Fruit fly (Drosophila melanogaster) whole organism, embryonic: ENCODE data around the gene cass.

ENCODE experiments used
- Atf-2 ChIP-seq: fragments of 200-800 bp; sonication (Bioruptor generic); optimal IDR thresholded peaks from 2 replicates; lab custom pipeline; 2016; ENCODE audit warnings: missing biosample characterization, missing genetic modification characterization
- BEAF-32 ChIP-seq: fragments of 200-800 bp; sonication (Bioruptor generic); optimal IDR thresholded peaks from 3 replicates; lab custom pipeline; 2017; ENCODE audit warnings: missing biosample characterization, missing genetic modification characterization, mild to moderate bottlenecking, moderate library complexity, missing genetic modification reagents
- Bteb2 ChIP-seq: fragments of 200-800 bp; sonication (Bioruptor generic); optimal IDR thresholded peaks from 2 replicates; lab custom pipeline; 2016; ENCODE audit warnings: missing biosample characterization, missing genetic modification characterization
- CG10147 ChIP-seq: fragments of 200-800 bp; sonication (Bioruptor generic); optimal IDR thresholded peaks from 2 replicates; lab custom pipeline; 2019; ENCODE audit warnings: missing biosample characterization, mild to moderate bottlenecking, missing genetic modification characterization, moderate library complexity
- CG10267 ChIP-seq: fragments of 200-800 bp; sonication (Bioruptor generic); optimal IDR thresholded peaks from 2 replicates; lab custom pipeline; 2018; ENCODE audit warnings: missing biosample characterization, mild to moderate bottlenecking, missing genetic modification characterization, moderate library complexity
- CG11504 ChIP-seq: fragments of 200-800 bp; sonication (Bioruptor generic); optimal IDR thresholded peaks from 3 replicates; lab custom pipeline; 2019; ENCODE audit warnings: missing biosample characterization, mild to moderate bottlenecking, missing genetic modification characterization, moderate library complexity
- CG13624 ChIP-seq: fragments of 200-800 bp; sonication (Bioruptor generic); optimal IDR thresholded peaks from 2 replicates; lab custom pipeline; 2016; ENCODE audit warnings: missing biosample characterization, missing genetic modification characterization
- CG15514 ChIP-seq: fragments of 200-800 bp; sonication (Bioruptor generic); optimal IDR thresholded peaks from 3 replicates; lab custom pipeline; 2017; ENCODE audit warnings: missing biosample characterization, missing genetic modification characterization, mild to moderate bottlenecking, moderate library complexity, missing genetic modification reagents
- CG17328 ChIP-seq: fragments of 200-800 bp; sonication (Bioruptor generic); IDR thresholded peaks from 2 replicates; pipeline ENCODE4 v1.3.6; 2022; ENCODE audit warnings: missing biosample characterization, missing genetic modification characterization
- CG30403 ChIP-seq: fragments of 200-800 bp; sonication (Bioruptor generic); optimal IDR thresholded peaks from 3 replicates; lab custom pipeline; 2016; ENCODE audit warnings: missing biosample characterization, missing genetic modification characterization
- CG31224 ChIP-seq: fragments of 200-800 bp; sonication (Bioruptor generic); IDR thresholded peaks from 2 replicates; pipeline ENCODE4 v1.3.6; 2022; ENCODE audit warnings: missing biosample characterization, missing genetic modification characterization
- CG34224 ChIP-seq: fragments of 200-800 bp; sonication (Bioruptor generic); IDR thresholded peaks from 3 replicates; pipeline ENCODE4 v1.3.6; 2022; ENCODE audit warnings: missing biosample characterization, missing genetic modification characterization; ENCODE audit not compliant: partially characterized antibody
- CG4328 ChIP-seq: fragments of 200-800 bp; sonication (Bioruptor generic); optimal IDR thresholded peaks from 3 replicates; lab custom pipeline; 2017; ENCODE audit warnings: missing biosample characterization, missing genetic modification reagents, missing genetic modification characterization
- CG4730 ChIP-seq: fragments of 200-800 bp; sonication (Bioruptor generic); IDR thresholded peaks from 2 replicates; pipeline ENCODE4 v1.3.6; 2022; ENCODE audit warnings: missing biosample characterization, missing genetic modification characterization
- CG4854 ChIP-seq: fragments of 200-800 bp; sonication (Bioruptor generic); optimal IDR thresholded peaks from 2 replicates; lab custom pipeline; 2016; ENCODE audit warnings: missing biosample characterization, missing genetic modification characterization, inconsistent platforms
- CG5245 ChIP-seq: fragments of 200-800 bp; sonication (Bioruptor generic); optimal IDR thresholded peaks from 3 replicates; lab custom pipeline; 2016; ENCODE audit warnings: missing biosample characterization, missing genetic modification characterization
- CG6854 ChIP-seq: fragments of 200-800 bp; sonication (Bioruptor generic); optimal IDR thresholded peaks from 3 replicates; lab custom pipeline; 2017; ENCODE audit warnings: missing biosample characterization, mild to moderate bottlenecking, missing genetic modification characterization
- CG7928 ChIP-seq: fragments of 200-800 bp; sonication (Bioruptor generic); optimal IDR thresholded peaks from 2 replicates; lab custom pipeline; 2017; ENCODE audit warnings: missing biosample characterization, mild to moderate bottlenecking, missing genetic modification characterization
- CG8281 ChIP-seq: fragments of 200-800 bp; sonication (Bioruptor generic); optimal IDR thresholded peaks from 2 replicates; lab custom pipeline; 2018; ENCODE audit warnings: missing biosample characterization, mild to moderate bottlenecking, missing genetic modification characterization, moderate library complexity
- CG9817 ChIP-seq: fragments of 200-800 bp; sonication (Bioruptor generic); optimal IDR thresholded peaks from 2 replicates; lab custom pipeline; 2018; ENCODE audit warnings: missing biosample characterization, mild to moderate bottlenecking, missing genetic modification characterization, moderate library complexity
- Hey ChIP-seq: fragments of 200-800 bp; sonication (Bioruptor generic); optimal IDR thresholded peaks from 3 replicates; lab custom pipeline; 2018; ENCODE audit warnings: missing biosample characterization, mild to moderate bottlenecking, missing genetic modification characterization
- MESR4 ChIP-seq: fragments of 200-800 bp; sonication (Bioruptor generic); optimal IDR thresholded peaks from 2 replicates; lab custom pipeline; 2018; ENCODE audit warnings: missing biosample characterization, mild to moderate bottlenecking, missing genetic modification characterization, moderate library complexity
- Mes4 ChIP-seq: fragments of 200-800 bp; sonication (Bioruptor generic); optimal IDR thresholded peaks from 2 replicates; lab custom pipeline; 2016; ENCODE audit warnings: missing biosample characterization, missing genetic modification characterization
- Nf-YB ChIP-seq: fragments of 200-800 bp; sonication (Bioruptor generic); optimal IDR thresholded peaks from 3 replicates; lab custom pipeline; 2019; ENCODE audit warnings: missing biosample characterization, mild to moderate bottlenecking, missing genetic modification characterization, moderate library complexity
- Pdp1 ChIP-seq, 2 experiments: fragments of 200-800 bp; sonication (Bioruptor generic); optimal IDR thresholded peaks; 3 replicates each; lab custom pipeline; 2016; ENCODE audit warnings: missing biosample characterization in 2 of 2, missing genetic modification characterization in 2 of 2, mild to moderate bottlenecking in 1 of 2, moderate library complexity in 1 of 2
- Sox102F ChIP-seq: fragments of 200-800 bp; sonication (Bioruptor generic); optimal IDR thresholded peaks from 2 replicates; lab custom pipeline; 2018; ENCODE audit warnings: missing biosample characterization, mild to moderate bottlenecking, missing genetic modification characterization, moderate library complexity
- bcd ChIP-seq: fragments of 200-800 bp; sonication (Bioruptor generic); optimal IDR thresholded peaks from 2 replicates; lab custom pipeline; 2017; ENCODE audit warnings: missing biosample characterization, mild to moderate bottlenecking, missing genetic modification characterization
- bsh ChIP-seq, 2 experiments: fragments of 200-800 bp; sonication (Bioruptor generic); optimal IDR thresholded peaks; 2 replicates each; lab custom pipeline; 2017 to 2018; ENCODE audit warnings: mild to moderate bottlenecking in 2 of 2, missing biosample characterization in 2 of 2, missing genetic modification characterization in 2 of 2, moderate library complexity in 1 of 2
- chm ChIP-seq: fragments of 200-800 bp; sonication (Bioruptor generic); IDR thresholded peaks from 2 replicates; pipeline ENCODE4 v1.3.6; 2022; ENCODE audit warnings: missing biosample characterization, missing genetic modification characterization
- ci ChIP-seq: fragments of 200-800 bp; sonication (Bioruptor generic); IDR thresholded peaks from 3 replicates; pipeline ENCODE4 v1.3.6; 2022; ENCODE audit warnings: missing biosample characterization, missing genetic modification characterization
- eve ChIP-seq, 2 experiments: fragments of >200 bp; optimal IDR thresholded peaks; 2 replicates each; lab custom pipeline; 2017; ENCODE audit warnings: missing biosample characterization in 2 of 2, missing genetic modification characterization in 2 of 2
- gfzf ChIP-seq: fragments of 200-800 bp; sonication (Bioruptor generic); optimal IDR thresholded peaks from 2 replicates; lab custom pipeline; 2016; ENCODE audit warnings: missing biosample characterization, mild to moderate bottlenecking, missing genetic modification characterization, moderate library complexity
- gt ChIP-seq: fragments of 200-800 bp; sonication (Bioruptor generic); IDR thresholded peaks from 2 replicates; pipeline ENCODE4 v1.3.6; 2022; ENCODE audit warnings: missing biosample characterization, missing genetic modification characterization
- hkb ChIP-seq, 2 experiments: fragments of 200-800 bp in 1 of 2; fragments of >200 bp in 1 of 2; sonication (Bioruptor generic) in 1 of 2; IDR thresholded peaks in 1 of 2; optimal IDR thresholded peaks in 1 of 2; 2 replicates each; pipeline versions ENCODE4 v1.3.6 to Lab custom; 2017 to 2022; ENCODE audit warnings: missing biosample characterization in 1 of 2, missing genetic modification characterization in 1 of 2
- onecut ChIP-seq: fragments of 200-800 bp; sonication (Bioruptor generic); IDR thresholded peaks from 2 replicates; pipeline ENCODE4 v1.3.6; 2022; ENCODE audit warnings: missing biosample characterization, missing genetic modification characterization
- otp ChIP-seq: fragments of 200-800 bp; sonication (Bioruptor generic); IDR thresholded peaks from 3 replicates; pipeline ENCODE4, ENCODE4 v1.3.6; 2022; ENCODE audit warnings: missing biosample characterization, missing genetic modification characterization
- pros ChIP-seq: fragments of 200-800 bp; sonication (Bioruptor generic); optimal IDR thresholded peaks from 3 replicates; lab custom pipeline; 2019; ENCODE audit warnings: missing biosample characterization, mild to moderate bottlenecking, missing genetic modification characterization, moderate library complexity
- schlank ChIP-seq: fragments of 200-800 bp; sonication (Bioruptor generic); optimal IDR thresholded peaks from 2 replicates; lab custom pipeline; 2018; ENCODE audit warnings: missing biosample characterization, mild to moderate bottlenecking, missing genetic modification characterization
- seq ChIP-seq: fragments of 200-800 bp; sonication (Bioruptor generic); IDR thresholded peaks from 2 replicates; pipeline ENCODE4 v1.3.6; 2022; ENCODE audit warnings: missing biosample characterization, missing genetic modification characterization
- sim ChIP-seq: fragments of 200-800 bp; sonication (Bioruptor generic); IDR thresholded peaks from 2 replicates; pipeline ENCODE4 v1.3.6; 2022; ENCODE audit warnings: missing biosample characterization, missing genetic modification characterization
- wek ChIP-seq: fragments of 200-800 bp; sonication (Bioruptor generic); optimal IDR thresholded peaks from 3 replicates; lab custom pipeline; 2018; ENCODE audit warnings: missing biosample characterization, mild to moderate bottlenecking, missing genetic modification characterization, moderate library complexity

cass gene

DNA sequence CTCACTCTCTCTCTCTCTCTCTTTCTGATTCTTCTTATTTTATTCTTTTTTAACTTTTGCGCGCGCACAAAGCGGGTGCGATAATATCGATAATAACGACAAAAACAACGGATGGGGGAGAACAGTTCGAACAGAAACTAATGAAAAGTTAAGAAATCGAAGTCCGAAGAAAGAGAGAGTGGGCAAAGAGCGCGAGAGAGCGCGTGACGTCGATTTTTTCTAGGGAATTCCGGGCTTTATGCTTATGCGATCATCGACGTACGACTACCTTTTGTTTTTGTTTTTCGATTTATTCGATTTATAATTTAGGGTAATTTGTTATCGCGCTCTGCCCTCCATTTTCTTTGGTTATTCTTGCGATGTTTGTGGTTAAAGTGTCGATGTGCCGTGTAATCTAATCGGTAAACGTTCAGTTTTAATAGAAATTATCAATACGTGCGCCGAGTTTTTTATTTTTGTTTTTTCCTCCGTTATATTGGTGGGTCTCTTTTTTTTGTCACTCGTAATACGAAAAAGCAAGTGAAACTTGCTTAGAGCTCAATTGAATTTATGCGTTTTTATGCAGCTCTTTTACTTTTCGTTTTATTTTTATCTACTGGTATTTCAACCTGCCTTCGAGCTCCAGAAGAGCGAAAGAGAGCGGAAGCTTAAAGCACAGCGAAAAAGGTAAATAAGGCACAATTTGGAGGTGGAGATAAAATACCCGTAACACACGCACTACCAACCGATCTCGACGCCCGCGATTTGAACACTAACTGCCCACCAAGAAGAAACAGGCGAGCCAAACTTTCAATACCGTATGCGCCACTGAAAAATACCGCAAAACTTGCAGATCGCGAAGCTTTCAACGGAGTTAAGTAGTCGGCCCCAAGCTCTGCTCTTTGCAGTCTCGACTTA is 27.8 kb downstream of the cass start, which contains the start of gene dl (continued):
- peak in 1 of 2 experiments; percentile 81 for TF ChIP-seq Pdp1 (GFP tag; optimal IDR thresholded peaks at IDR 0.05; lab: Kevin White, UChicago)
- TF ChIP-seq Mes4 (GFP tag; lab: Kevin White, UChicago) = no peak
- TF ChIP-seq BEAF-32 (GFP tag; lab: Kevin White, UChicago) = peak; percentile 4
- no peak for TF ChIP-seq CG10267 (tag; lab: Kevin White, UChicago)
- no peak for TF ChIP-seq gt (GFP tag; lab: Robert Waterston, UW)
- no peak for TF ChIP-seq bcd (GFP tag; lab: Kevin White, UChicago)
- no peak for TF ChIP-seq otp
- TF ChIP-seq sim (GFP tag; lab: Robert Waterston, UW) = no peak
- TF ChIP-seq seq (GFP tag; lab: Robert Waterston, UW) = no peak
- peak; percentile 12 for TF ChIP-seq schlank (tag; lab: Kevin White, UChicago)
- no peak for TF ChIP-seq wek (GFP tag; lab: Kevin White, UChicago)
- peak; percentile 42 for TF ChIP-seq CG13624 (GFP tag; lab: Kevin White, UChicago)
- TF ChIP-seq hkb (optimal IDR thresholded peaks at IDR 0.05; lab: Kevin White, UChicago) = no peak
- TF ChIP-seq hkb (GFP tag; IDR thresholded peaks at IDR 0.05; lab: Robert Waterston, UW) = peak; percentile 9; the same call in 1 of the 2 replicates
- TF ChIP-seq onecut (GFP tag; lab: Robert Waterston, UW) = 0 out of 2 replicates have a peak, but pooled peaks have one; percentile 4
- peak; percentile 10 for TF ChIP-seq gfzf (GFP tag; lab: Kevin White, UChicago)
- no peak for TF ChIP-seq Nf-YB
- no peak for TF ChIP-seq pros (GFP tag; lab: Kevin White, UChicago)
- TF ChIP-seq ci = peak; percentile 53; the same call in 2 of the 3 replicates
- no peak for TF ChIP-seq CG10147
- TF ChIP-seq CG31224 (GFP tag; lab: Robert Waterston, UW) = no peak
- peak; percentile 14 for TF ChIP-seq CG15514 (GFP tag; lab: Kevin White, UChicago)
- TF ChIP-seq CG17328 (GFP tag; lab: Robert Waterston, UW) = no peak
- no peak for TF ChIP-seq chm (GFP tag; lab: Robert Waterston, UW)
- no peak for TF ChIP-seq Bteb2 (GFP tag; lab: Kevin White, UChicago)
- no peak for TF ChIP-seq Hey
- no peak for TF ChIP-seq CG4328
- peak; percentile 33; the same call in 1 of the 3 replicates for TF ChIP-seq CG34224 (GFP tag; lab: Robert Waterston, UW)
- TF ChIP-seq CG4854 (GFP tag; lab: Kevin White, UChicago) = no peak
- TF ChIP-seq CG8281 = no peak
- TF ChIP-seq Sox102F (GFP tag; lab: Kevin White, UChicago) = peak; percentile 27
- no peak for TF ChIP-seq CG4730 (GFP tag; lab: Robert Waterston, UW)
- TF ChIP-seq CG9817 (tag; lab: Kevin White, UChicago) = no peak
- peak; percentile 2 to 43 for TF ChIP-seq bsh (GFP tag; optimal IDR thresholded peaks at IDR 0.05; lab: Kevin White, UChicago)
- TF ChIP-seq CG30403 (GFP tag; lab: Kevin White, UChicago) = no peak
- TF ChIP-seq CG6854 (GFP tag; lab: Kevin White, UChicago) = no peak
- no peak for TF ChIP-seq CG7928
- no peak for TF ChIP-seq CG11504 (tag; lab: Kevin White, UChicago)
- no peak for TF ChIP-seq Atf-2 (GFP tag; lab: Kevin White, UChicago)
- TF ChIP-seq eve (GFP tag; optimal IDR thresholded peaks at IDR 0.05; lab: Kevin White, UChicago) = peak in 1 of 2 experiments; percentile 83
- TF ChIP-seq MESR4 (GFP tag; lab: Kevin White, UChicago) = no peak
- TF ChIP-seq CG5245 = no peak
